Worm (Caenorhabditis elegans): ENCODE measurements around the gene egl-6.

- TF ChIP-seq unc-62 (GFP tag; optimal IDR thresholded peaks at IDR 0.05) (no peak), ztf-22 (GFP tag; optimal IDR thresholded peaks at IDR 0.05) (no peak), rpc-1 (optimal IDR thresholded peaks at IDR 0.05) (no peak), rpc-1 (tag; optimal IDR thresholded peaks at IDR 0.05) (no peak), egl-44 (GFP tag; IDR thresholded peaks at IDR 0.05) (no peak), snpc-4 (GFP tag; optimal IDR thresholded peaks at IDR 0.05) (no peak), snpc-4 (tag; optimal IDR thresholded peaks at IDR 0.05) (no peak), ZK185.1 (tag; optimal IDR thresholded peaks at IDR 0.05; ENCODE audit: poor library complexity, severe bottlenecking) (no peak), sea-2 (GFP tag; IDR thresholded peaks at IDR 0.05) (no peak), lin-35 (GFP tag; optimal IDR thresholded peaks at IDR 0.05) (no peak), die-1 (tag; optimal IDR thresholded peaks at IDR 0.05) (no peak), C17E4.6 (GFP tag; IDR thresholded peaks at IDR 0.05) (no peak)
Observed at ce11 chrX:5904603-5905081, 26.3 kb upstream of the egl-6 start, which contains the start of gene nlp-49.

Data from whole organism, young adult.